Fruit fly (Drosophila melanogaster): ENCODE data around the gene IP3K1.

The IP3K1 gene

dm6 chr2L:9768735-9769134 lies 13.4 kb upstream of the IP3K1 start, which contains the start of gene CG17633:
Gene CG17633, plus strand, starts transcription at chr2L:9769060.
- TF ChIP-seq CG34376 (GFP tag; optimal IDR thresholded peaks at IDR 0.05) (peak; percentile 12), tap (tag; optimal IDR thresholded peaks at IDR 0.05) (no peak), CG18262 (tag; optimal IDR thresholded peaks at IDR 0.05) (no peak), exex (tag; optimal IDR thresholded peaks at IDR 0.05) (peak; percentile 72)

- TF ChIP-seq CG1792 (GFP tag; optimal IDR thresholded peaks at IDR 0.05) (no peak), BtbVII (GFP tag; optimal IDR thresholded peaks at IDR 0.05) (no peak), CG30403 (GFP tag; optimal IDR thresholded peaks at IDR 0.05) (no peak), CG7556 (GFP tag; optimal IDR thresholded peaks at IDR 0.05) (no peak), ewg (GFP tag; optimal IDR thresholded peaks at IDR 0.05) (no peak), CG12071 (GFP tag; optimal IDR thresholded peaks at IDR 0.05) (no peak)
These were observed 11.3 kb upstream of the IP3K1 start, which contains the start of gene ppk18 for dm6 chr2L:9770896-9771295. Gene ppk18, minus strand, starts transcription at chr2L:9770996.

DNA sequence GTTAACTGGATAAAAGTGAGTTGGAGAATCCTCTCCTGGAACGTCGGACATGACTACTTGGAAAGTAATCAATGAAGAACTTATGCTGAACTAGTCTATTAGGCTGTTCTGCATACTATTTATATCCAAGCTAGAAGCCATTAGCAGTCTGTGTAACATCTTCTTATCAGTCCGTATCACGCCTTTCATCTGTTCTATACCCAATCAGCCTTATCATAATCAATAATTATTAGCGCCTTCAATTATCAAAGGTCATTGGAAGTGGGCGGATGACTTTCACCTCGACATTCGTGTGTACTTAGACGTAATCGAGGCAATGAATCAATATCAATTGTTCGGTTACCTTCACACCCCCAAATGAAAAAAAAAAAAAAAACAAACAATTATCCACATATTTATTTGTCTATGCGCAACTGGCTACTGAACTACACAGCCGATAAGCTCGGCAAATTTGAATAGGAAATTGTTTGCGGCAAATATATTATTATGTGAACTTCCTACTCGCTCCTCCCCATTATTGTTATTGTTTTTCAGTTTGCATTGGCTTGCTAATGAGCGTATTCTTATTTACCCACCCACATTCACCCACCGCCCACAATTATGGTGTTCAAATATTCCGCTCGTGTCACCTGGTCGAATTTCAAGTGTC lies 7.1 kb upstream of the IP3K1 start, which contains the start of the genes ppk11 and ppk16:
TSS of gene ppk11 (minus strand) at position 51 of the 649 bp plus-strand sequence.
TSS of gene ppk16 (minus strand) at position 51 of the 649 bp plus-strand sequence.
- TF ChIP-seq nom (GFP tag; optimal IDR thresholded peaks at IDR 0.05) (no peak), vnd (GFP tag; IDR thresholded peaks at IDR 0.05; ENCODE audit: partially characterized antibody) (no peak), CTCF (GFP tag; optimal IDR thresholded peaks at IDR 0.05) (no peak), Trl (optimal IDR thresholded peaks at IDR 0.05) (no peak), Trl (GFP tag; optimal IDR thresholded peaks at IDR 0.05) (peak; percentile 12), ap (GFP tag; IDR thresholded peaks at IDR 0.05) (no peak), CG34422 (GFP tag; IDR thresholded peaks at IDR 0.05) (no peak), ems (GFP tag; optimal IDR thresholded peaks at IDR 0.05) (peak; percentile 16), Dp (GFP tag; optimal IDR thresholded peaks at IDR 0.05) (no peak), ci (GFP tag; IDR thresholded peaks at IDR 0.05) (0 out of 3 replicates have a peak, but pooled peaks have one; percentile 33), CG1647 (GFP tag; optimal IDR thresholded peaks at IDR 0.05) (no peak), CG18262 (tag; optimal IDR thresholded peaks at IDR 0.05) (no peak), Bgb (GFP tag; IDR thresholded peaks at IDR 0.05; ENCODE audit: partially characterized antibody) (no peak), BtbVII (GFP tag; optimal IDR thresholded peaks at IDR 0.05) (peak; percentile 15), CG33213 (GFP tag; optimal IDR thresholded peaks at IDR 0.05) (peak; percentile 21), B-H1 (GFP tag; IDR thresholded peaks at IDR 0.05) (no peak), E2f2 (GFP tag; IDR thresholded peaks at IDR 0.05) (0 out of 2 replicates have a peak, but pooled peaks have one; percentile 20), Antp (GFP tag; optimal IDR thresholded peaks at IDR 0.05) (no peak), Asciz (GFP tag; optimal IDR thresholded peaks at IDR 0.05) (peak; percentile 55), ham (GFP tag; IDR thresholded peaks at IDR 0.05) (no peak), CG1529 (GFP tag; optimal IDR thresholded peaks at IDR 0.05) (no peak), Max (GFP tag; optimal IDR thresholded peaks at IDR 0.05) (no peak), CG8281 (tag; optimal IDR thresholded peaks at IDR 0.05) (peak; percentile 13), CG3726 (GFP tag; IDR thresholded peaks at IDR 0.05) (no peak), Lim3 (GFP tag; IDR thresholded peaks at IDR 0.05) (no peak), z (GFP tag; IDR thresholded peaks at IDR 0.05) (no peak), jing (GFP tag; optimal IDR thresholded peaks at IDR 0.05) (no peak), br (optimal IDR thresholded peaks at IDR 0.05) (no peak), org-1 (GFP tag; optimal IDR thresholded peaks at IDR 0.05) (peak; percentile 23), CG10543 (GFP tag; optimal IDR thresholded peaks at IDR 0.05) (no peak), pita (GFP tag; optimal IDR thresholded peaks at IDR 0.05) (no peak), mam (GFP tag; optimal IDR thresholded peaks at IDR 0.05) (no peak), lbe (GFP tag; optimal IDR thresholded peaks at IDR 0.05) (no peak), gfzf (GFP tag; optimal IDR thresholded peaks at IDR 0.05) (no peak), HHEX (GFP tag; optimal IDR thresholded peaks at IDR 0.05) (no peak), Pdp1 (GFP tag; optimal IDR thresholded peaks at IDR 0.05) (no peak), dpn (GFP tag; optimal IDR thresholded peaks at IDR 0.05) (peak in 1 of 2 experiments; percentile 38), HLH54F (GFP tag; optimal IDR thresholded peaks at IDR 0.05) (no peak), CG14965 (GFP tag; optimal IDR thresholded peaks at IDR 0.05; ENCODE audit: borderline replicate concordance) (peak; percentile 25), mld (GFP tag; IDR thresholded peaks at IDR 0.05; ENCODE audit: partially characterized antibody) (no peak)
